Fruit fly (Drosophila melanogaster): ENCODE measurements around the gene CG42587.

Gene CG42587

DNA sequence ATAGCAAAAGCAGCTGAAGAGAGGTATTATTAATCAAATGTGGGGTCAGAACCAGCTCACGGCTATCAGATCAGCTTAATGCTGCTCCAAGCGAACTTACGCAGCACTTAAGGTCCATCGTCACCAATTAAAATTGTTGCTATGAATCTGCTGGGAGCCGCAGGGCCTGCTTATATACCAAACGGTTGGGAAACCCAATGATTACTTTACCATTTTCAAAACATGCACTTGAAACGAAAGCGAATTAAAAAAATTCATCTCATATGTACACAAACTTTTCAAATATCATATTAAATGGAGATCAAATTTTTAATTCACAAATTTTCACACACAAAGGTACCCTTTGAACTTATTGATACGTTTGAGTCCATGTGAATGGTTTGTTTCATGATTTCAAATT lies at the start of gene CG42587:
Gene CG42587 (minus strand): TSS at position 143 of the 400 bp plus-strand sequence.
- TF ChIP-seq CG33017 (tag; optimal IDR thresholded peaks at IDR 0.05): no peak

- no peak for TF ChIP-seq kay (GFP tag; ENCODE audit: borderline replicate concordance)
- TF ChIP-seq CG5204 (GFP tag; optimal IDR thresholded peaks at IDR 0.05): no peak
- TF ChIP-seq CG1620 (GFP tag; optimal IDR thresholded peaks at IDR 0.05): no peak
- no peak for TF ChIP-seq CG14711 (tag; optimal IDR thresholded peaks at IDR 0.05)
- no peak for TF ChIP-seq Clk (GFP tag; optimal IDR thresholded peaks at IDR 0.05)
- no peak for TF ChIP-seq bab1 (GFP tag; optimal IDR thresholded peaks at IDR 0.05)
- TF ChIP-seq CG12768 (GFP tag; optimal IDR thresholded peaks at IDR 0.05): no peak
- no peak for TF ChIP-seq CG7101 (tag; optimal IDR thresholded peaks at IDR 0.05)
- no peak for TF ChIP-seq CG11617 (GFP tag; optimal IDR thresholded peaks at IDR 0.05)
- TF ChIP-seq pad (GFP tag; optimal IDR thresholded peaks at IDR 0.05): no peak
- no peak for TF ChIP-seq CG33017 (tag; optimal IDR thresholded peaks at IDR 0.05)
- no peak for TF ChIP-seq tj (GFP tag; optimal IDR thresholded peaks at IDR 0.05)
- no peak for TF ChIP-seq ovo (GFP tag; optimal IDR thresholded peaks at IDR 0.05)
- TF ChIP-seq Hr96 (GFP tag; optimal IDR thresholded peaks at IDR 0.05): no peak
- no peak for TF ChIP-seq cnc (optimal IDR thresholded peaks at IDR 0.05)
- no peak for TF ChIP-seq Mnt (GFP tag; optimal IDR thresholded peaks at IDR 0.05)
Measured at dm6 chr2L:14784498-14784897, 39.5 kb upstream of the CG42587 start, which contains the start of gene CG18636. Gene CG18636 (minus strand): TSS chr2L:14784598.

dm6 chr2L:14774713-14775112 lies 29.7 kb upstream of the CG42587 start, which contains the start of gene CG4650:
Gene CG4650 (minus strand): TSS chr2L:14774981.
- TF ChIP-seq CG14711 (tag; optimal IDR thresholded peaks at IDR 0.05): no peak
- TF ChIP-seq Hr96 (GFP tag; optimal IDR thresholded peaks at IDR 0.05): no peak
- TF ChIP-seq CG12768 (GFP tag; optimal IDR thresholded peaks at IDR 0.05): no peak
- TF ChIP-seq Crg-1 (GFP tag; optimal IDR thresholded peaks at IDR 0.05): no peak
- no peak for TF ChIP-seq CG5204 (GFP tag; optimal IDR thresholded peaks at IDR 0.05)
- no peak for TF ChIP-seq Clk (GFP tag; optimal IDR thresholded peaks at IDR 0.05)

DNA sequence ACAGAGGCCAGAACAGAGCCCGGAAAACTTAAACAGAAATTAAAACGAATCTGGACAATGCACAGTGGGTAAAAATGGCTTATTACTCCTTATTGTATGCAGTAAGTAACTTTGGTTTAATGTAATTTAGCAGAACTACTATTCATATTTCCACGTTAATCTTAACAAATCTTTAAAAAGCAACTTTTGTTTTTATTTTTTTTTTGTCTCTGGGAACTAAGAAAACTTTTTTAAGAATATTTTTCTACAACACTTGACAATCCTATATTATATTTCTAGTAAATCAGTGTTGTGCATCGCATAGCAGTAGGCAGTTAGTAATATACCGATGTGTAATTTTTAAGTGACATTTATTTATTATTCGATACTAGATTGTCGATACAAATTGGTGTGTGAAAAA lies 20.6 kb upstream of the CG42587 start, which contains the start of gene CG4701:
Gene CG4701 (plus strand): TSS at position 301 of the 400 bp plus-strand sequence.
- TF ChIP-seq Hr96 (GFP tag; optimal IDR thresholded peaks at IDR 0.05) (no peak), CG33017 (tag; optimal IDR thresholded peaks at IDR 0.05) (no peak), CG7101 (tag; optimal IDR thresholded peaks at IDR 0.05) (no peak), toe (GFP tag; optimal IDR thresholded peaks at IDR 0.05) (no peak)

dm6 chr2L:14762465-14762864 lies 17.5 kb upstream of the CG42587 start, which contains the start of gene CSN1a:
Gene CSN1a (plus strand): TSS chr2L:14762765.
- TF ChIP-seq CG12768 (GFP tag; optimal IDR thresholded peaks at IDR 0.05) (no peak), toe (GFP tag; optimal IDR thresholded peaks at IDR 0.05) (no peak), cnc (optimal IDR thresholded peaks at IDR 0.05) (no peak), cic (GFP tag; optimal IDR thresholded peaks at IDR 0.05) (no peak), CG33017 (tag; optimal IDR thresholded peaks at IDR 0.05) (no peak), tj (GFP tag; optimal IDR thresholded peaks at IDR 0.05) (no peak), CG11617 (GFP tag; optimal IDR thresholded peaks at IDR 0.05) (no peak), Clk (GFP tag; optimal IDR thresholded peaks at IDR 0.05) (no peak), kay (GFP tag; ENCODE audit: borderline replicate concordance) (no peak), bab1 (GFP tag; optimal IDR thresholded peaks at IDR 0.05) (no peak), CG14711 (tag; optimal IDR thresholded peaks at IDR 0.05) (no peak), Crg-1 (GFP tag; optimal IDR thresholded peaks at IDR 0.05) (no peak), CG1620 (GFP tag; optimal IDR thresholded peaks at IDR 0.05) (no peak)

DNA sequence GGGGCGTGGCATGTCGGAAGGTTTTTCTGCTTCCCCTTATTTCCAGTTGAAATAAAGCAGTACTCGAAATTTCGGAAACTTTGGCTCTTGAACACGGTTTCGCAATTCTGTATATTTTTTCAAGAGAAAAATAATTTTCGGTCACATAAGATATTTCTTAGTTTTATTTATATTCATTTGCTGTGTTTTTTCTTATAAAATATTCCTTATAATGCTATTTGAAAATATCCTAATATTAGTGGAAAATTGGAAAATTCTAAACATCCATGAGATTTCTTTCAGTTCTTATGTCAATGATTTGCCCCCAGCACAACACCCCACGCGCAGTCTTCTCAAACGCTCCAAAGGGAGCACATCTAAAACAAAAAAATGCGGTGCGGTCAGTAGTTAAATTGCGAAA lies 15.5 kb upstream of the CG42587 start, which contains the start of gene CG4691:
Gene CG4691 (plus strand): TSS at position 301 of the 400 bp plus-strand sequence.
- no peak for TF ChIP-seq CG33017 (tag; optimal IDR thresholded peaks at IDR 0.05)

DNA sequence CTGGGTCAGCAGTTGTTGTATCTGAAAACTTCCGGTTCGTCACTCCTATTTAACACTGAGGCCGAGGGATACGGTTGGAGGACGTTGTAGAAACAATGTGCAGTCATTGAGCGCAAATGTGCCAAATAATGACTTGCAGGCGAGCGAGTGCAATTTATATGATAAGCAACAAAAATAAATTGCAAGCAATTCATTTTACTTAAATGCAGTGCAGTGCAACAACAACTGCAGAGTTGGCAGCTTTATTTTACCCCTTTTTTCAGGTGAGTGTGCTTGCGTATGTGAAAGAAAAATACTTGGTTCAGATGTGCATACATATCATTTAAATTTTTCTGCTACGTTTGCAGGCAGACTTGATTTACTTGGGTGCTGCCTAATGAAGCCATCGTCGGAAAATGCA lies 1.1 kb upstream of the CG42587 start:
- TF ChIP-seq tj (GFP tag; optimal IDR thresholded peaks at IDR 0.05) (peak; percentile 90), CG7101 (tag; optimal IDR thresholded peaks at IDR 0.05) (no peak)

DNA sequence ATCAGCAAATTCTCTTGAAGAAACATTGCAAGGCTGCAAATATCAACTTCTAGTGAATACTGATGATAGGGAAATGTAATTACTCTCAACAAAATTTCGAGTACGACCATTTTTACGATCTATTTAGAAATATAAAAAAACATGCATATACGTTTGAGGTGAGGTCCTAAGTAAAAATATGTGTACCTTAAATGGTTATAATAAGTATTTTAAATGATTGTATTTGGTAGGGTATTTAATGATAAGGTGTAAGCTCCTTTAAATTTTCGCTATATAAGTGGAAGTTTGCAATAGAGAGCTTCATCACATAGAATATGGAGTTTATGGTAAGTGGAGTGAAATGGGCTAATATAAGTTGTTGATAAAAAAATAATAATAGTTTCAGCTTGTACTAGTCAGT lies 889 bp downstream of the CG42587 start, which contains the start of gene CG42681:
Gene CG42681 (plus strand): TSS at position 301 of the 400 bp plus-strand sequence.
- TF ChIP-seq kay (GFP tag; ENCODE audit: borderline replicate concordance) (no peak), Mnt (GFP tag; optimal IDR thresholded peaks at IDR 0.05) (no peak), bab1 (GFP tag; optimal IDR thresholded peaks at IDR 0.05) (no peak), cnc (optimal IDR thresholded peaks at IDR 0.05) (no peak), pad (GFP tag; optimal IDR thresholded peaks at IDR 0.05) (no peak), toe (GFP tag; optimal IDR thresholded peaks at IDR 0.05) (no peak), Crg-1 (GFP tag; optimal IDR thresholded peaks at IDR 0.05) (no peak), CG11617 (GFP tag; optimal IDR thresholded peaks at IDR 0.05) (no peak), Clk (GFP tag; optimal IDR thresholded peaks at IDR 0.05) (no peak), ovo (GFP tag; optimal IDR thresholded peaks at IDR 0.05) (no peak), CG7101 (tag; optimal IDR thresholded peaks at IDR 0.05) (no peak), Hr96 (GFP tag; optimal IDR thresholded peaks at IDR 0.05) (no peak), CG1620 (GFP tag; optimal IDR thresholded peaks at IDR 0.05) (no peak)

Data from whole organism, adult.